Worm (Caenorhabditis elegans): ENCODE data around the gene C16C8.17.

ce11 chrII:3445285-3445806 is 4.7 kb downstream of the C16C8.17 start, which contains the start of the genes C16C8.5 and C16C8.16:
- no peak for TF ChIP-seq ztf-11 (tag; optimal IDR thresholded peaks at IDR 0.05)
- no peak for TF ChIP-seq unc-39 (tag; optimal IDR thresholded peaks at IDR 0.05)
- TF ChIP-seq snpc-4 (tag; optimal IDR thresholded peaks at IDR 0.05) = no peak
- TF ChIP-seq unc-62 (GFP tag; optimal IDR thresholded peaks at IDR 0.05) = no peak
- no peak for TF ChIP-seq nhr-76 (tag; optimal IDR thresholded peaks at IDR 0.05)
- no peak for TF ChIP-seq blmp-1 (tag; optimal IDR thresholded peaks at IDR 0.05)
- TF ChIP-seq bed-3 (GFP tag; optimal IDR thresholded peaks at IDR 0.05) = no peak
- no peak for TF ChIP-seq nhr-237 (tag; optimal IDR thresholded peaks at IDR 0.05)
- no peak for TF ChIP-seq nhr-12 (tag; optimal IDR thresholded peaks at IDR 0.05)
- TF ChIP-seq M03D4.4 (tag; optimal IDR thresholded peaks at IDR 0.05) = no peak
- TF ChIP-seq mab-5 (tag; optimal IDR thresholded peaks at IDR 0.05) = no peak
- no peak for TF ChIP-seq elt-3 (tag; optimal IDR thresholded peaks at IDR 0.05)
